Worm (Caenorhabditis elegans) whole organism, late embryonic: ENCODE results near the gene C35D10.5.

Source experiments
- C38D4.7 ChIP-seq: fragments of 200-800 bp; sonication (Bioruptor generic); optimal IDR thresholded peaks from 2 replicates; lab custom pipeline; 2018; ENCODE audit warnings: mild to moderate bottlenecking, missing genetic modification characterization, moderate library complexity, missing compliant biosample characterization
- Y22D7AL.16 ChIP-seq: sonication (generic microtip); optimal IDR thresholded peaks from 2 replicates; lab custom pipeline; 2016; ENCODE audit warnings: missing genetic modification characterization, missing compliant biosample characterization
- ahr-1 ChIP-seq: sonication (generic microtip); optimal IDR thresholded peaks from 2 replicates; lab custom pipeline; 2016; ENCODE audit warnings: missing genetic modification characterization, missing compliant biosample characterization
- ceh-14 ChIP-seq: sonication (generic microtip); optimal IDR thresholded peaks from 2 replicates; lab custom pipeline; 2016; ENCODE audit warnings: missing genotype, missing genetic modification characterization, missing compliant biosample characterization
- ceh-18 ChIP-seq: sonication (generic microtip); optimal IDR thresholded peaks from 2 replicates; lab custom pipeline; 2016; ENCODE audit warnings: missing genetic modification characterization, missing compliant biosample characterization
- ceh-19 ChIP-seq: fragments of 200-800 bp; sonication (Bioruptor generic); optimal IDR thresholded peaks from 2 replicates; lab custom pipeline; 2018; ENCODE audit warnings: mild to moderate bottlenecking, missing genetic modification characterization, missing compliant biosample characterization
- ceh-30 ChIP-seq: fragments of 150-350 bp; optimal IDR thresholded peaks from 2 replicates; lab custom pipeline; 2014; ENCODE audit warnings: missing biosample characterization, missing genetic modification characterization
- ceh-31 ChIP-seq: sonication (generic microtip); optimal IDR thresholded peaks from 2 replicates; lab custom pipeline; 2016; ENCODE audit warnings: missing genetic modification characterization, missing compliant biosample characterization
- ceh-34 ChIP-seq: sonication (generic microtip); optimal IDR thresholded peaks from 2 replicates; lab custom pipeline; 2016; ENCODE audit warnings: mild to moderate bottlenecking, missing genetic modification characterization, missing compliant biosample characterization
- ceh-48 ChIP-seq: sonication (generic microtip); optimal IDR thresholded peaks from 2 replicates; lab custom pipeline; 2016; ENCODE audit warnings: missing genetic modification characterization, inconsistent platforms, missing compliant biosample characterization
- ceh-6 ChIP-seq: fragments of 200-800 bp; sonication (Bioruptor generic); optimal IDR thresholded peaks from 2 replicates; lab custom pipeline; 2018; ENCODE audit warnings: mild to moderate bottlenecking, missing genetic modification characterization, missing compliant biosample characterization
- ceh-9 ChIP-seq: sonication (generic microtip); optimal IDR thresholded peaks from 2 replicates; lab custom pipeline; 2016; ENCODE audit warnings: mild to moderate bottlenecking, missing genetic modification characterization, inconsistent platforms, missing compliant biosample characterization
- che-1 ChIP-seq: sonication (generic microtip); optimal IDR thresholded peaks from 2 replicates; lab custom pipeline; 2016; ENCODE audit warnings: mild to moderate bottlenecking, missing genetic modification characterization, missing compliant biosample characterization
- dve-1 ChIP-seq: sonication (generic microtip); optimal IDR thresholded peaks from 2 replicates; lab custom pipeline; 2017; ENCODE audit warnings: antibody characterized with exemption, mild to moderate bottlenecking, missing genetic modification characterization, missing compliant biosample characterization
- elt-4 ChIP-seq: sonication (generic microtip); optimal IDR thresholded peaks from 2 replicates; lab custom pipeline; 2016; ENCODE audit warnings: missing genetic modification characterization, missing compliant biosample characterization
- fax-1 ChIP-seq: sonication (generic microtip); optimal IDR thresholded peaks from 2 replicates; lab custom pipeline; 2016; ENCODE audit warnings: missing genotype, missing genetic modification characterization, missing compliant biosample characterization
- fkh-10 ChIP-seq: fragments of 150-350 bp; optimal IDR thresholded peaks from 2 replicates; lab custom pipeline; 2014; ENCODE audit warnings: missing biosample characterization, missing genetic modification reagents, missing genetic modification characterization
- fkh-6 ChIP-seq: sonication (generic microtip); optimal IDR thresholded peaks from 2 replicates; lab custom pipeline; 2016; ENCODE audit warnings: missing genetic modification characterization, missing compliant biosample characterization
- hlh-30 ChIP-seq: sonication (generic microtip); optimal IDR thresholded peaks from 2 replicates; lab custom pipeline; 2017; ENCODE audit warnings: antibody characterized with exemption, missing genetic modification characterization, missing compliant biosample characterization; ENCODE audit not compliant: insufficient read depth
- hlh-6 ChIP-seq: sonication (generic microtip); optimal IDR thresholded peaks from 2 replicates; lab custom pipeline; 2016; ENCODE audit warnings: missing genotype, missing genetic modification characterization, missing compliant biosample characterization
- hlh-8 ChIP-seq: sonication (generic microtip); optimal IDR thresholded peaks from 2 replicates; lab custom pipeline; 2016; ENCODE audit warnings: missing genotype, missing genetic modification characterization, missing compliant biosample characterization
- lim-6 ChIP-seq: sonication (generic microtip); optimal IDR thresholded peaks from 2 replicates; lab custom pipeline; 2016; ENCODE audit warnings: missing genetic modification characterization, missing compliant biosample characterization
- madf-2 ChIP-seq: sonication (generic microtip); optimal IDR thresholded peaks from 2 replicates; lab custom pipeline; 2017; ENCODE audit warnings: missing genetic modification characterization, missing compliant biosample characterization
- nhr-232 ChIP-seq: sonication (generic microtip); optimal IDR thresholded peaks from 2 replicates; lab custom pipeline; 2016; ENCODE audit warnings: missing genetic modification characterization, missing compliant biosample characterization
- odd-2 ChIP-seq: sonication (generic microtip); optimal IDR thresholded peaks from 2 replicates; lab custom pipeline; 2017; ENCODE audit warnings: antibody characterized with exemption, mild to moderate bottlenecking, missing genetic modification characterization, missing compliant biosample characterization
- pag-3 ChIP-seq: sonication (generic microtip); optimal IDR thresholded peaks from 2 replicates; lab custom pipeline; 2016; ENCODE audit warnings: missing compliant biosample characterization, missing genetic modification characterization, borderline replicate concordance
- pha-2 ChIP-seq: sonication (generic microtip); optimal IDR thresholded peaks from 2 replicates; lab custom pipeline; 2017; ENCODE audit warnings: mild to moderate bottlenecking, missing genetic modification characterization, missing compliant biosample characterization
- pqm-1 ChIP-seq: sonication (generic microtip); optimal IDR thresholded peaks from 2 replicates; lab custom pipeline; 2016; ENCODE audit warnings: missing genetic modification characterization, missing compliant biosample characterization
- pros-1 ChIP-seq: fragments of 150-350 bp; optimal IDR thresholded peaks from 2 replicates; lab custom pipeline; 2014; ENCODE audit warnings: missing biosample characterization, missing genetic modification reagents, missing genetic modification characterization
- sdc-2 ChIP-seq: sonication (generic microtip); optimal IDR thresholded peaks from 2 replicates; lab custom pipeline; 2016; ENCODE audit warnings: missing genotype, missing genetic modification characterization, missing compliant biosample characterization
- tbx-2 ChIP-seq: sonication (generic microtip); optimal IDR thresholded peaks from 2 replicates; lab custom pipeline; 2016; ENCODE audit warnings: missing genetic modification characterization, missing compliant biosample characterization
- unc-3 ChIP-seq, 2 experiments: fragments of 200-800 bp in 1 of 2; sonication (Bioruptor generic) in 1 of 2; sonication (generic microtip) in 1 of 2; conservative IDR thresholded peaks in 1 of 2; optimal IDR thresholded peaks in 1 of 2; 2 replicates each; pipeline versions ENCODE4 v1.3.6 to Lab custom; 2016 to 2022; ENCODE audit warnings: missing compliant biosample characterization in 2 of 2, missing genetic modification characterization in 2 of 2, missing genetic modification reagents in 1 of 2
- unc-55 ChIP-seq: sonication (generic microtip); optimal IDR thresholded peaks from 2 replicates; lab custom pipeline; 2017; ENCODE audit warnings: missing biosample characterization, missing genetic modification reagents, missing genetic modification characterization
- unc-86 ChIP-seq: sonication (generic microtip); optimal IDR thresholded peaks from 2 replicates; lab custom pipeline; 2016; ENCODE audit warnings: missing genetic modification characterization, missing compliant biosample characterization
- zip-5 ChIP-seq: sonication (generic microtip); optimal IDR thresholded peaks from 2 replicates; lab custom pipeline; 2016; ENCODE audit warnings: missing genetic modification characterization, missing compliant biosample characterization

Gene C35D10.5

DNA sequence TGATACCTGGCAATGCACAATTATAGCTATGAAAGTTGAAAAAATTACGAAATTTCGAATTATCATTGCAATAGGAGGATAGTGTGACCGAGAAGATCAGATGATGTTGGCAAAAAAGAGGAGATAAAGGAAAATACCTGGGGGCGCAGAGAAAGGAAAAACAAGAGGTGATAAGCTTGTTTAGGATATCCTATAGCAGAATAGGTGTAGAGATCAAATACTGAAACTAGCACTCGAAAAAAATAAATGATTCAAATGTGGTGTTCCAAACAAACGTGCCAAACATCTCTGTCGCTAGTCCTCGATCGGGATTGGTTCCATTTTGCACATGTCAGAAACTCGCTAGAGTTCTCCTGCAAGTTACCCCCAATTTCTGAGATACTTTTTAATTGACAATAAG lies 32.7 kb upstream of the C35D10.5 start, which contains the start of gene F26A1.9:
Gene F26A1.9 (minus strand): TSS at position 101 of the 400 bp plus-strand sequence.
- TF ChIP-seq pqm-1 (tag; lab: Kevin White, UChicago) = no peak
- no peak for TF ChIP-seq fkh-10 (GFP tag; lab: Kevin White, UChicago)
- no peak for TF ChIP-seq ceh-19 (GFP tag; lab: Kevin White, UChicago)
- TF ChIP-seq sdc-2 = no peak
- no peak for TF ChIP-seq ceh-34 (tag; lab: Kevin White, UChicago)
- TF ChIP-seq hlh-8 (tag; lab: Kevin White, UChicago) = no peak
- no peak for TF ChIP-seq pag-3
- TF ChIP-seq Y22D7AL.16 (tag; lab: Kevin White, UChicago) = no peak
- TF ChIP-seq fkh-6 = no peak
- no peak for TF ChIP-seq ceh-14 (tag; lab: Kevin White, UChicago)
- TF ChIP-seq dve-1 (tag; lab: Kevin White, UChicago) = no peak
- no peak for TF ChIP-seq fax-1
- no peak for TF ChIP-seq C38D4.7
- no peak for TF ChIP-seq hlh-30 (tag; lab: Kevin White, UChicago)
- TF ChIP-seq ceh-18 (tag; lab: Kevin White, UChicago) = no peak
- TF ChIP-seq pha-2 = no peak

DNA sequence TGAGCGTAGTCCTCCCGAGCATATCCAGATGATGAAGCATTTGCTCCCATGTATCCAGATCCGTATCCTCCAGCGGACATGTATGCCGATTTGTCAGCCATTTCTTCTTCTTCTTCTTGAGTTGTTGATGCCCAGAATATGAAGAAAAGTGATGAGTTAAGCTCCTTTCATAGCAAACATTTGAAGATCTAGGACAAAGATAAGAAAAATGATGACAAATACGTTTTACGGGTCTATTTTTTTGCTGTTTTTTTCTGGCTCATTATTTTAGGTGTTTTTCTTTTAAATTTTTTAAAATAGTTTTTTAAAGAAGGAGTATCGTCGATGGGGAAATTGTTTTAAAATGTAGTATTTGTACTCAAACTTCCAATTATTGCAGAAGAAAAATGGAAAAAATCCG lies 31.9 kb upstream of the C35D10.5 start, which contains the start of gene nspd-9:
Gene nspd-9 (minus strand): TSS at position 101 of the 400 bp plus-strand sequence.
- TF ChIP-seq C38D4.7 (no peak), unc-86 (no peak), hlh-6 (tag; lab: Kevin White, UChicago) (no peak), odd-2 (tag; lab: Kevin White, UChicago) (no peak), lim-6 (tag; lab: Kevin White, UChicago) (no peak), che-1 (tag; lab: Kevin White, UChicago) (no peak), Y22D7AL.16 (tag; lab: Kevin White, UChicago) (no peak), ceh-31 (tag; lab: Kevin White, UChicago) (no peak), ceh-6 (GFP tag; lab: Kevin White, UChicago) (no peak), ceh-34 (tag; lab: Kevin White, UChicago) (no peak), pros-1 (tag; lab: Kevin White, UChicago) (no peak)

DNA sequence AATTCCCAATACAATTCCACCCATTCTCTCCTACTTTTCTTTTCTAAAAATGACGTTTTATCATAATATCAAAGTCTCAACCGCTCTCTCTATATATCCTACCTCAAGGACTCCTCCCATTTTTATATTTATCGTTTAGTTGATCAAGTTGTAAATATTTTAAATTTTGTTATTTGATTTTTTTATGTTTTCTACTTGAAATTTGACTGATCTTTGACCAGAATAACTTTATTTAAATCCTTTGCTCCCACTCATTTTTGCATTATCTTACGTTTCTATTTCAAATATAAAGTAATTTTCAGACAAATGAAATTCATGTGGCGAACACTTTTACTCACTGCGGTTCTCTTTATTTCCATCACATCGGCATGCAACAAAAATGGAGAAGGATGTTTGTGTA lies 24.7 kb upstream of the C35D10.5 start, which contains the start of the genes acbp-7 and F26A1.19:
Gene acbp-7 (plus strand): TSS at position 301 of the 400 bp plus-strand sequence.
Gene F26A1.19 (plus strand): TSS at position 303 of the 400 bp plus-strand sequence.
- TF ChIP-seq hlh-30 (tag; lab: Kevin White, UChicago) (no peak), ceh-18 (tag; lab: Kevin White, UChicago) (no peak), pha-2 (no peak), ceh-31 (tag; lab: Kevin White, UChicago) (no peak), elt-4 (tag; lab: Kevin White, UChicago) (no peak), unc-55 (no peak), fkh-10 (GFP tag; lab: Kevin White, UChicago) (no peak), lim-6 (tag; lab: Kevin White, UChicago) (no peak), ahr-1 (tag; lab: Kevin White, UChicago) (no peak), ceh-30 (tag; lab: Kevin White, UChicago) (no peak), pag-3 (no peak), tbx-2 (tag; lab: Kevin White, UChicago) (no peak), ceh-9 (tag; lab: Kevin White, UChicago) (no peak), nhr-232 (no peak), unc-3 (GFP tag; conservative IDR thresholded peaks at IDR 0.05; lab: Robert Waterston, UW) (no peak), unc-3 (tag; optimal IDR thresholded peaks at IDR 0.05; lab: Kevin White, UChicago) (no peak)

DNA sequence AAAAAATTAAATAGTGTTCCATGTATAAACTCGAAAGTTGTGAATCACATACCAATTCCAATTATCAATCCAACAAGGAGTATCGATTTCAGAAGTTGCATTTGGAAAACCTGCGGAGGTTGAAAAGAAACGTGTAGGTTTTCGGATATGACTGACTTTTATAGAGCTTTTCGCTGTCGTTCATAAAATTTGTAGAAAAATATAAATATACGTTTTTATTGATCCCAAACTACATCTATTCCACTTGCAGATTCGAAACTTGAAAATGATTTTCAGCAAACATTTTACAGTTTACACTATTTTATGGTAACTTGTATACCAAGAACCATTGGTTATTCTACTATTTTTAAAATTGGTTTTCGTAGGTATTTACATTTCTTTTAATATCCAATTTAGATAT lies 20.0 kb upstream of the C35D10.5 start, which contains the start of gene clec-156:
Gene clec-156 (minus strand): TSS at position 101 of the 400 bp plus-strand sequence.
- no peak for TF ChIP-seq zip-5 (tag; lab: Kevin White, UChicago)
- TF ChIP-seq, all 69 proteins: peak for 0

DNA sequence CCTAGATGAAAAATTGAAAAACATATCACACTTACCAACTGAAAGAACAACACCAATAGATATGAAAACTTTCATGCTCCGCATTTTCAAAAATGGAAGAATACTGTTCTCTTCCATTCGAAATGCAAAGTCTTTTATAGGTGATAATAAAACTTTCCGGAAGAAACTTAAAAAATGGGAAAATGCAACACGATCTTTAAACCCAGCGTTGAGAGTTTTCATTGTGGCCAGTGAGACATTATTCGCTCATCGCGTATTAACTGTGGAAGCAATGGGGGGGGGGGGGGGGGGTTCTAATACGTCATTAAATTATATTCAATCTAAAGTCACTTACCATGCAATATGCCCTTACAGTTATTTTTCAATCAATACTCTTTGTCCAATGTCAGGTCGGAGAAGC lies 17.8 kb upstream of the C35D10.5 start, which contains the start of the genes clec-157 and fkh-5:
Gene clec-157 (minus strand): TSS at position 101 of the 400 bp plus-strand sequence.
Gene fkh-5 (plus strand): TSS at position 336 of the 400 bp plus-strand sequence.
- TF ChIP-seq pag-3 = no peak
- no peak for TF ChIP-seq hlh-6 (tag; lab: Kevin White, UChicago)
- no peak for TF ChIP-seq nhr-232
- no peak for TF ChIP-seq ceh-48 (tag; lab: Kevin White, UChicago)
- no peak for TF ChIP-seq madf-2
- TF ChIP-seq, all 69 proteins: peak for 0
